Worm (Caenorhabditis elegans) whole organism, young adult: ENCODE results near the gene C15H7.4.

Experiments used
- B0019.2 ChIP-seq: fragments of 200-800 bp; sonication (Bioruptor generic); conservative IDR thresholded peaks from 2 replicates; pipeline ENCODE4 v1.3.6; 2022; ENCODE audit warnings: missing genetic modification reagents, missing genetic modification characterization, missing compliant biosample characterization
- C06A6.2 ChIP-seq: fragments of 200-800 bp; sonication (Bioruptor generic); conservative IDR thresholded peaks from 2 replicates; pipeline ENCODE4 v1.3.6; 2022; ENCODE audit warnings: missing genetic modification characterization, missing compliant biosample characterization
- F10E7.11 ChIP-seq: sonication (generic microtip); optimal IDR thresholded peaks from 2 replicates; lab custom pipeline; 2017; ENCODE audit warnings: mild to moderate bottlenecking, missing genetic modification characterization, moderate library complexity, missing compliant biosample characterization
- F37B4.10 ChIP-seq: fragments of 200-800 bp; sonication (Bioruptor generic); IDR thresholded peaks from 2 replicates; pipeline ENCODE4 v1.3.6; 2022; ENCODE audit warnings: missing genetic modification characterization, missing compliant biosample characterization
- F39B2.1 ChIP-seq: fragments of 200-800 bp; sonication (Bioruptor generic); IDR thresholded peaks from 2 replicates; pipeline ENCODE4 v1.3.6; 2022; ENCODE audit warnings: missing genetic modification reagents, missing genetic modification characterization, missing compliant biosample characterization
- F49E8.2 ChIP-seq: sonication (generic microtip); optimal IDR thresholded peaks from 3 replicates; lab custom pipeline; 2017; ENCODE audit warnings: missing genetic modification characterization, mild to moderate bottlenecking, missing compliant biosample characterization, antibody characterized with exemption, moderate library complexity; ENCODE audit not compliant: insufficient read depth
- K11D2.4 ChIP-seq: fragments of 200-800 bp; sonication (Bioruptor generic); IDR thresholded peaks from 2 replicates; pipeline ENCODE4 v1.3.6; 2022; ENCODE audit warnings: missing genetic modification reagents, missing genetic modification characterization, missing compliant biosample characterization
- T07F8.4 ChIP-seq: sonication (generic microtip); optimal IDR thresholded peaks from 2 replicates; lab custom pipeline; 2016; ENCODE audit warnings: mild to moderate bottlenecking, missing genetic modification characterization, moderate library complexity, missing compliant biosample characterization
- akir-1 ChIP-seq: fragments of 200-800 bp; sonication (Bioruptor generic); optimal IDR thresholded peaks from 2 replicates; lab custom pipeline; 2018; ENCODE audit warnings: mild to moderate bottlenecking, missing genetic modification characterization, moderate library complexity, missing compliant biosample characterization
- aptf-3 ChIP-seq: fragments of 200-800 bp; sonication (Bioruptor generic); IDR thresholded peaks from 2 replicates; pipeline ENCODE4 v1.3.6; 2022; ENCODE audit warnings: missing genetic modification characterization, missing compliant biosample characterization
- attf-3 ChIP-seq: fragments of 200-800 bp; sonication (Bioruptor generic); conservative IDR thresholded peaks from 2 replicates; pipeline ENCODE4 v1.3.6; 2022; ENCODE audit warnings: missing genetic modification reagents, missing genetic modification characterization, missing compliant biosample characterization
- bed-1 ChIP-seq: fragments of 200-800 bp; sonication (Bioruptor generic); IDR thresholded peaks from 2 replicates; pipeline ENCODE4 v1.3.6; 2022; ENCODE audit warnings: missing genetic modification reagents, missing genetic modification characterization, missing compliant biosample characterization
- bed-2 ChIP-seq: fragments of 200-800 bp; sonication (Bioruptor generic); IDR thresholded peaks from 2 replicates; pipeline ENCODE4 v1.3.6; 2022; ENCODE audit warnings: missing genetic modification reagents, missing genetic modification characterization, missing compliant biosample characterization
- ccch-3 ChIP-seq: fragments of 200-800 bp; sonication (Bioruptor generic); optimal IDR thresholded peaks from 2 replicates; lab custom pipeline; 2018; ENCODE audit warnings: mild to moderate bottlenecking, missing genetic modification characterization, missing compliant biosample characterization
- cebp-1 ChIP-seq, 2 experiments: fragments of 200-800 bp in 1 of 2; sonication (Bioruptor generic) in 1 of 2; sonication (generic microtip) in 1 of 2; IDR thresholded peaks in 1 of 2; optimal IDR thresholded peaks in 1 of 2; 2 replicates each; pipeline versions ENCODE4 v1.3.6 to Lab custom; 2017 to 2022; ENCODE audit warnings: missing compliant biosample characterization in 2 of 2, missing genetic modification characterization in 2 of 2, mild to moderate bottlenecking in 1 of 2, missing genetic modification reagents in 1 of 2, moderate library complexity in 1 of 2
- ceh-100 ChIP-seq: fragments of 200-800 bp; sonication (Bioruptor generic); IDR thresholded peaks from 2 replicates; pipeline ENCODE4 v1.3.6; 2022; ENCODE audit warnings: missing genetic modification reagents, missing genetic modification characterization, missing compliant biosample characterization
- ceh-58 ChIP-seq: fragments of 200-800 bp; sonication (Bioruptor generic); IDR thresholded peaks from 2 replicates; pipeline ENCODE4 v1.3.6; 2022; ENCODE audit warnings: missing genetic modification characterization, missing compliant biosample characterization
- chd-7 ChIP-seq: sonication (generic microtip); optimal IDR thresholded peaks from 2 replicates; lab custom pipeline; 2016; ENCODE audit warnings: mild to moderate bottlenecking, missing genetic modification characterization, moderate library complexity, missing compliant biosample characterization
- dox-1 ChIP-seq: fragments of 200-800 bp; sonication (Bioruptor generic); IDR thresholded peaks from 2 replicates; pipeline ENCODE4 v1.3.6; 2022; ENCODE audit warnings: missing genetic modification reagents, missing genetic modification characterization, missing compliant biosample characterization
- dpff-1 ChIP-seq: sonication (generic microtip); optimal IDR thresholded peaks from 2 replicates; lab custom pipeline; 2017; ENCODE audit warnings: mild to moderate bottlenecking, missing genetic modification characterization, missing compliant biosample characterization
- efl-1 ChIP-seq: fragments of 150-350 bp; optimal IDR thresholded peaks from 2 replicates; lab custom pipeline; 2014; ENCODE audit warnings: missing biosample characterization, missing genetic modification reagents, missing genetic modification characterization
- egl-18 ChIP-seq: fragments of 200-800 bp; sonication (Bioruptor generic); IDR thresholded peaks from 2 replicates; pipeline ENCODE4 v1.3.6; 2022; ENCODE audit warnings: missing genetic modification reagents, missing genetic modification characterization, missing compliant biosample characterization
- egrh-3 ChIP-seq: fragments of 200-800 bp; sonication (Bioruptor generic); IDR thresholded peaks from 2 replicates; pipeline ENCODE4 v1.3.6; 2022; ENCODE audit warnings: missing genetic modification reagents, missing genetic modification characterization, missing compliant biosample characterization
- ekl-4 ChIP-seq: fragments of 200-800 bp; sonication (Bioruptor generic); IDR thresholded peaks from 2 replicates; pipeline ENCODE4 v1.3.6; 2022; ENCODE audit warnings: missing genetic modification reagents, missing genetic modification characterization, missing compliant biosample characterization
- hlh-26 ChIP-seq: fragments of 200-800 bp; sonication (Bioruptor generic); conservative IDR thresholded peaks from 2 replicates; pipeline ENCODE4 v1.3.6; 2022; ENCODE audit warnings: missing genetic modification reagents, missing genetic modification characterization, missing compliant biosample characterization
- hmg-20 ChIP-seq: fragments of 200-800 bp; sonication (Bioruptor generic); IDR thresholded peaks from 2 replicates; pipeline ENCODE4 v1.3.6; 2022; ENCODE audit warnings: missing genetic modification reagents, missing genetic modification characterization, missing compliant biosample characterization
- lag-1 ChIP-seq: fragments of 200-800 bp; sonication (Bioruptor generic); IDR thresholded peaks from 2 replicates; pipeline ENCODE4 v1.3.6; 2022; ENCODE audit warnings: missing genetic modification reagents, missing genetic modification characterization, missing compliant biosample characterization
- let-607 ChIP-seq, 2 experiments: fragments of 200-800 bp in 1 of 2; sonication (Bioruptor generic) in 1 of 2; sonication (generic microtip) in 1 of 2; optimal IDR thresholded peaks; 2 replicates each; lab custom pipeline; 2016 to 2018; ENCODE audit warnings: mild to moderate bottlenecking in 2 of 2, missing compliant biosample characterization in 2 of 2, missing genetic modification characterization in 2 of 2, moderate library complexity in 2 of 2, missing genotype in 1 of 2
- lin-26 ChIP-seq: fragments of 200-800 bp; sonication (Bioruptor generic); IDR thresholded peaks from 2 replicates; pipeline ENCODE4 v1.3.6; 2022; ENCODE audit warnings: missing genetic modification reagents, missing genetic modification characterization, missing compliant biosample characterization
- lin-40 ChIP-seq: sonication (generic microtip); optimal IDR thresholded peaks from 2 replicates; lab custom pipeline; 2016; ENCODE audit warnings: missing genetic modification characterization, mild to moderate bottlenecking, missing compliant biosample characterization, missing genotype, missing genetic modification reagents
- lsl-1 ChIP-seq: fragments of 200-800 bp; sonication (Bioruptor generic); optimal IDR thresholded peaks from 2 replicates; lab custom pipeline; 2018; ENCODE audit warnings: mild to moderate bottlenecking, missing genetic modification characterization, moderate library complexity, missing compliant biosample characterization
- madf-10 ChIP-seq: sonication (generic microtip); optimal IDR thresholded peaks from 2 replicates; lab custom pipeline; 2016; ENCODE audit warnings: mild to moderate bottlenecking, missing genetic modification characterization, missing compliant biosample characterization
- madf-6 ChIP-seq: fragments of 200-800 bp; sonication (Bioruptor generic); IDR thresholded peaks from 2 replicates; pipeline ENCODE4 v1.3.6; 2022; ENCODE audit warnings: missing genetic modification reagents, missing genetic modification characterization, missing compliant biosample characterization
- mes-4 ChIP-seq: sonication (generic microtip); optimal IDR thresholded peaks from 2 replicates; lab custom pipeline; 2016; ENCODE audit warnings: missing genotype, missing genetic modification characterization, missing compliant biosample characterization
- nfya-1 ChIP-seq: sonication (generic microtip); optimal IDR thresholded peaks from 2 replicates; lab custom pipeline; 2017; ENCODE audit warnings: antibody characterized with exemption, missing compliant biosample characterization, missing genetic modification characterization, borderline replicate concordance; ENCODE audit not compliant: insufficient read depth
- nhr-120 ChIP-seq: fragments of 200-800 bp; sonication (Bioruptor generic); IDR thresholded peaks from 2 replicates; pipeline ENCODE4 v1.3.6; 2022; ENCODE audit warnings: missing genetic modification characterization, missing compliant biosample characterization
- pha-4 ChIP-seq: fragments of 150-350 bp; sonication (generic microtip); optimal IDR thresholded peaks from 2 replicates; lab custom pipeline; 2014; ENCODE audit warnings: missing biosample characterization, missing genetic modification reagents, missing genetic modification characterization
- sea-2 ChIP-seq: fragments of 200-800 bp; sonication (Bioruptor generic); IDR thresholded peaks from 2 replicates; pipeline ENCODE4 v1.3.6; 2022; ENCODE audit warnings: missing genetic modification characterization, missing compliant biosample characterization
- snpc-1.1 ChIP-seq: sonication (generic microtip); optimal IDR thresholded peaks from 2 replicates; lab custom pipeline; 2017; ENCODE audit warnings: missing genetic modification characterization, mild to moderate bottlenecking, missing compliant biosample characterization, antibody characterized with exemption, moderate library complexity, missing genotype, missing genetic modification reagents; ENCODE audit not compliant: insufficient read depth
- snpc-1.3 ChIP-seq: sonication (generic microtip); optimal IDR thresholded peaks from 2 replicates; lab custom pipeline; 2017; ENCODE audit warnings: missing genetic modification characterization, mild to moderate bottlenecking, missing compliant biosample characterization, antibody characterized with exemption, moderate library complexity, missing genotype, missing genetic modification reagents; ENCODE audit not compliant: insufficient read depth
- somi-1 ChIP-seq: fragments of 200-800 bp; sonication (Bioruptor generic); optimal IDR thresholded peaks from 2 replicates; lab custom pipeline; 2018; ENCODE audit warnings: mild to moderate bottlenecking, missing genetic modification characterization, missing compliant biosample characterization
- sptf-2 ChIP-seq: fragments of 200-800 bp; sonication (Bioruptor generic); optimal IDR thresholded peaks from 2 replicates; lab custom pipeline; 2018; ENCODE audit warnings: mild to moderate bottlenecking, missing genetic modification characterization, missing compliant biosample characterization
- tbp1 ChIP-seq: fragments of 200-800 bp; sonication (Bioruptor generic); optimal IDR thresholded peaks from 2 replicates; lab custom pipeline; 2018; ENCODE audit warnings: mild to moderate bottlenecking, missing genetic modification characterization, missing compliant biosample characterization
- tlf-1 ChIP-seq: fragments of 200-800 bp; sonication (Bioruptor generic); optimal IDR thresholded peaks from 2 replicates; lab custom pipeline; 2018; ENCODE audit warnings: mild to moderate bottlenecking, missing genetic modification characterization, missing compliant biosample characterization
- unc-62 ChIP-seq: fragments of 150-350 bp; optimal IDR thresholded peaks from 2 replicates; lab custom pipeline; 2014; ENCODE audit warnings: missing biosample characterization, missing genetic modification reagents, missing genetic modification characterization
- xnd-1 ChIP-seq: sonication (generic microtip); optimal IDR thresholded peaks from 2 replicates; lab custom pipeline; 2016; ENCODE audit warnings: missing genotype, missing genetic modification reagents, missing genetic modification characterization, missing compliant biosample characterization
- zim-3 ChIP-seq: sonication (generic microtip); optimal IDR thresholded peaks from 2 replicates; lab custom pipeline; 2017; ENCODE audit warnings: mild to moderate bottlenecking, missing genetic modification characterization, moderate library complexity, missing compliant biosample characterization
- ztf-25 ChIP-seq: fragments of 200-800 bp; sonication (Bioruptor generic); IDR thresholded peaks from 2 replicates; pipeline ENCODE4 v1.3.6; 2022; ENCODE audit warnings: missing genetic modification reagents, missing genetic modification characterization, missing compliant biosample characterization

C15H7.4 gene

ce11 chrIII:9615114-9615513 is 40.6 kb downstream of the C15H7.4 start:
- TF ChIP-seq cebp-1 (GFP tag; IDR thresholded peaks at IDR 0.05; lab: Robert Waterston, UW) (no peak), cebp-1 (tag; optimal IDR thresholded peaks at IDR 0.05; lab: Kevin White, UChicago) (no peak), ztf-25 (no peak), tlf-1 (peak; percentile 80), ekl-4 (GFP tag; lab: Robert Waterston, UW) (peak; percentile 68), F37B4.10 (GFP tag; lab: Robert Waterston, UW) (no peak), sptf-2 (GFP tag; lab: Kevin White, UChicago) (no peak), mes-4 (tag; lab: Kevin White, UChicago) (no peak), tbp1 (GFP tag; lab: Kevin White, UChicago) (peak; percentile 40), nfya-1 (tag; lab: Kevin White, UChicago) (no peak), hlh-26 (GFP tag; lab: Robert Waterston, UW) (no peak), egrh-3 (GFP tag; lab: Robert Waterston, UW) (no peak), hmg-20 (no peak), egl-18 (no peak), snpc-1.3 (peak; percentile 58), lsl-1 (GFP tag; lab: Kevin White, UChicago) (peak; percentile 62), attf-3 (no peak), akir-1 (no peak), F49E8.2 (tag; lab: Kevin White, UChicago) (peak; percentile 97), let-607 (tag; optimal IDR thresholded peaks at IDR 0.05; lab: Kevin White, UChicago) (no peak), bed-1 (GFP tag; lab: Robert Waterston, UW) (no peak), T07F8.4 (tag; lab: Kevin White, UChicago) (no peak), bed-2 (no peak), unc-62 (GFP tag; lab: Kevin White, UChicago) (no peak), lag-1 (GFP tag; lab: Robert Waterston, UW) (no peak), zim-3 (no peak), xnd-1 (peak; percentile 21), snpc-1.1 (tag; lab: Kevin White, UChicago) (no peak), ccch-3 (GFP tag; lab: Kevin White, UChicago) (no peak), ceh-58 (GFP tag; lab: Robert Waterston, UW) (no peak), B0019.2 (GFP tag; lab: Robert Waterston, UW) (0 out of 2 replicates have a peak, but pooled peaks have one; percentile 23), madf-6 (GFP tag; lab: Robert Waterston, UW) (peak; percentile 83), lin-40 (tag; lab: Kevin White, UChicago) (no peak), ceh-100 (GFP tag; lab: Robert Waterston, UW) (peak; percentile 49; the same call in 1 of the 2 replicates), chd-7 (tag; lab: Kevin White, UChicago) (no peak), K11D2.4 (GFP tag; lab: Robert Waterston, UW) (no peak), sea-2 (GFP tag; lab: Robert Waterston, UW) (no peak), F39B2.1 (peak; percentile 58; the same call in 1 of the 2 replicates), lin-26 (peak; percentile 76), madf-10 (no peak), nhr-120 (GFP tag; lab: Robert Waterston, UW) (no peak), somi-1 (GFP tag; lab: Kevin White, UChicago) (no peak), C06A6.2 (no peak), dpff-1 (no peak), dox-1 (GFP tag; lab: Robert Waterston, UW) (no peak), pha-4 (tag; lab: Kevin White, UChicago) (no peak), aptf-3 (no peak), F10E7.11 (no peak), efl-1 (GFP tag; lab: Kevin White, UChicago) (peak; percentile 43)
